Worm (Caenorhabditis elegans) whole organism, L1 larva: ENCODE data around the gene T15B7.8.

Experiments used
- C04F5.9 ChIP-seq: sonication (generic microtip); optimal IDR thresholded peaks from 2 replicates; lab custom pipeline; 2016; ENCODE audit warnings: missing genetic modification characterization, missing compliant biosample characterization
- C16A3.4 ChIP-seq: fragments of 150-350 bp; optimal IDR thresholded peaks from 2 replicates; lab custom pipeline; 2014; ENCODE audit warnings: missing biosample characterization, missing genetic modification characterization
- F16B12.6 ChIP-seq: fragments of 150-350 bp; optimal IDR thresholded peaks from 2 replicates; lab custom pipeline; 2014; ENCODE audit warnings: missing biosample characterization, missing genetic modification characterization
- alr-1 ChIP-seq: fragments of 200-800 bp; sonication (Bioruptor generic); optimal IDR thresholded peaks from 2 replicates; lab custom pipeline; 2018; ENCODE audit warnings: borderline replicate concordance, mild to moderate bottlenecking, missing genetic modification characterization, missing compliant biosample characterization
- ceh-63 ChIP-seq: fragments of 200-800 bp; sonication (Bioruptor generic); optimal IDR thresholded peaks from 2 replicates; lab custom pipeline; 2018; ENCODE audit warnings: mild to moderate bottlenecking, missing genetic modification characterization, missing compliant biosample characterization
- ceh-8 ChIP-seq: fragments of 200-800 bp; sonication (Bioruptor generic); optimal IDR thresholded peaks from 2 replicates; lab custom pipeline; 2018; ENCODE audit warnings: mild to moderate bottlenecking, missing genetic modification characterization, moderate library complexity, missing compliant biosample characterization
- ceh-82 ChIP-seq, 3 experiments: fragments of 150-350 bp in 1 of 3; sonication (generic microtip) in 2 of 3; optimal IDR thresholded peaks; 2 replicates each; lab custom pipeline; 2014 to 2017; ENCODE audit warnings: missing biosample characterization in 3 of 3, missing genetic modification characterization in 3 of 3
- ceh-88 ChIP-seq: fragments of 200-800 bp; sonication (Bioruptor generic); IDR thresholded peaks from 2 replicates; pipeline ENCODE4 v1.3.6; 2022; ENCODE audit warnings: missing genetic modification characterization, missing compliant biosample characterization
- dpl-1 ChIP-seq, 3 experiments: fragments of 150-350 bp in 2 of 3; sonication (generic microtip) in 1 of 3; optimal IDR thresholded peaks; 2 replicates each; lab custom pipeline; 2014 to 2017; ENCODE audit warnings: missing biosample characterization in 3 of 3, missing genetic modification characterization in 3 of 3, missing genetic modification reagents in 3 of 3
- efl-1 ChIP-seq, 4 experiments: fragments of 150-350 bp; optimal IDR thresholded peaks in 3 of 4; peaks in 1 of 4; 1 replicate in 1 of 4; 2 replicates in 3 of 4; lab custom pipeline; 2014; ENCODE audit warnings: missing biosample characterization in 2 of 4, missing genetic modification characterization in 2 of 4, missing genetic modification reagents in 2 of 4
- efl-3 ChIP-seq: fragments of 200-800 bp; sonication (Bioruptor generic); optimal IDR thresholded peaks from 2 replicates; lab custom pipeline; 2018; ENCODE audit warnings: mild to moderate bottlenecking, missing genetic modification characterization, missing compliant biosample characterization
- egl-13 ChIP-seq: sonication (generic microtip); optimal IDR thresholded peaks from 2 replicates; lab custom pipeline; 2016; ENCODE audit warnings: missing genotype, missing genetic modification reagents, missing genetic modification characterization, missing compliant biosample characterization
- egl-27 ChIP-seq, 2 experiments: fragments of 150-350 bp in 1 of 2; sonication (generic microtip); optimal IDR thresholded peaks; 3 replicates each; lab custom pipeline; 2017 to 2018; ENCODE audit warnings: missing biosample characterization in 2 of 2, missing genetic modification characterization in 2 of 2, missing genetic modification reagents in 2 of 2
- ets-5 ChIP-seq: fragments of 200-800 bp; sonication (Bioruptor generic); IDR thresholded peaks from 2 replicates; pipeline ENCODE4 v1.3.6; 2022; ENCODE audit warnings: missing genetic modification characterization, missing compliant biosample characterization
- fkh-4 ChIP-seq: sonication (generic microtip); optimal IDR thresholded peaks from 2 replicates; lab custom pipeline; 2016; ENCODE audit warnings: missing compliant biosample characterization, missing genetic modification characterization, borderline replicate concordance
- fkh-8 ChIP-seq: sonication (generic microtip); optimal IDR thresholded peaks from 2 replicates; lab custom pipeline; 2016; ENCODE audit warnings: mild to moderate bottlenecking, missing genetic modification characterization, missing compliant biosample characterization
- fos-1 ChIP-seq: fragments of 150-350 bp; optimal IDR thresholded peaks from 2 replicates; lab custom pipeline; 2014; ENCODE audit warnings: missing biosample characterization, missing genetic modification characterization
- hlh-4 ChIP-seq: sonication (generic microtip); optimal IDR thresholded peaks from 2 replicates; lab custom pipeline; 2016; ENCODE audit warnings: mild to moderate bottlenecking, missing genetic modification characterization, missing compliant biosample characterization
- irx-1 ChIP-seq: sonication (generic microtip); optimal IDR thresholded peaks from 2 replicates; lab custom pipeline; 2016; ENCODE audit warnings: missing genetic modification characterization, missing compliant biosample characterization
- isw-1 ChIP-seq: fragments of 200-800 bp; sonication (Bioruptor generic); IDR thresholded peaks from 2 replicates; pipeline ENCODE4 v1.3.6; 2022; ENCODE audit warnings: missing genetic modification characterization, missing compliant biosample characterization
- jun-1 ChIP-seq: fragments of 150-350 bp; optimal IDR thresholded peaks from 2 replicates; lab custom pipeline; 2014; ENCODE audit warnings: missing biosample characterization, missing genetic modification reagents, missing genetic modification characterization
- lin-13 ChIP-seq: fragments of 150-350 bp; optimal IDR thresholded peaks from 2 replicates; lab custom pipeline; 2014; ENCODE audit warnings: missing biosample characterization, missing genetic modification reagents, missing genetic modification characterization
- lin-14 ChIP-seq: fragments of 200-800 bp; sonication (Bioruptor generic); optimal IDR thresholded peaks from 2 replicates; lab custom pipeline; 2018; ENCODE audit warnings: mild to moderate bottlenecking, missing genetic modification characterization, moderate library complexity, missing compliant biosample characterization
- lin-15B ChIP-seq: fragments of 150-350 bp; sonication (generic microtip); optimal IDR thresholded peaks from 3 replicates; lab custom pipeline; 2014; ENCODE audit warnings: missing biosample characterization, missing genetic modification characterization
- lin-35 ChIP-seq, 2 experiments: fragments of 150-350 bp; optimal IDR thresholded peaks; 2 replicates each; lab custom pipeline; 2014; ENCODE audit warnings: missing biosample characterization in 2 of 2, missing genetic modification characterization in 2 of 2, missing genetic modification reagents in 2 of 2
- lin-39 ChIP-seq: fragments of 150-350 bp; optimal IDR thresholded peaks from 2 replicates; lab custom pipeline; 2014; ENCODE audit warnings: missing biosample characterization, missing genetic modification reagents, missing genetic modification characterization
- lir-3 ChIP-seq: sonication (generic microtip); optimal IDR thresholded peaks from 2 replicates; lab custom pipeline; 2016; ENCODE audit warnings: mild to moderate bottlenecking, missing genetic modification characterization, moderate library complexity, missing compliant biosample characterization; ENCODE audit not compliant: poor library complexity
- mab-9 ChIP-seq: fragments of 200-800 bp; sonication (Bioruptor generic); IDR thresholded peaks from 2 replicates; pipeline ENCODE4 v1.3.6; 2022; ENCODE audit warnings: missing genetic modification reagents, missing genetic modification characterization, missing compliant biosample characterization
- mep-1 ChIP-seq: fragments of 150-350 bp; optimal IDR thresholded peaks from 2 replicates; lab custom pipeline; 2014; ENCODE audit warnings: missing biosample characterization, missing genetic modification characterization
- nhr-11 ChIP-seq: fragments of 150-350 bp; optimal IDR thresholded peaks from 2 replicates; lab custom pipeline; 2014; ENCODE audit warnings: missing biosample characterization, missing genetic modification characterization
- nhr-20 ChIP-seq: sonication (generic microtip); optimal IDR thresholded peaks from 2 replicates; lab custom pipeline; 2016; ENCODE audit warnings: mild to moderate bottlenecking, missing genetic modification characterization, missing compliant biosample characterization
- nhr-28 ChIP-seq: fragments of 150-350 bp; optimal IDR thresholded peaks from 2 replicates; lab custom pipeline; 2014; ENCODE audit warnings: missing biosample characterization, missing genetic modification characterization
- nhr-71 ChIP-seq: sonication (generic microtip); optimal IDR thresholded peaks from 2 replicates; lab custom pipeline; 2016; ENCODE audit warnings: mild to moderate bottlenecking, missing genetic modification characterization, moderate library complexity, missing compliant biosample characterization
- nhr-77 ChIP-seq: fragments of 150-350 bp; optimal IDR thresholded peaks from 2 replicates; lab custom pipeline; 2014; ENCODE audit warnings: missing biosample characterization, missing genetic modification characterization
- nhr-84 ChIP-seq: sonication (generic microtip); optimal IDR thresholded peaks from 2 replicates; lab custom pipeline; 2017; ENCODE audit warnings: missing biosample characterization, missing genetic modification characterization
- nhr-85 ChIP-seq: sonication (generic microtip); peaks from one replicate; lab custom pipeline; 2016; ENCODE audit warnings: missing genetic modification characterization, inconsistent platforms, missing compliant biosample characterization
- nhr-90 ChIP-seq: sonication (generic microtip); optimal IDR thresholded peaks from 2 replicates; lab custom pipeline; 2016; ENCODE audit warnings: mild to moderate bottlenecking, missing genetic modification characterization, missing compliant biosample characterization; ENCODE audit not compliant: poor library complexity
- pag-3 ChIP-seq: sonication (generic microtip); optimal IDR thresholded peaks from 2 replicates; lab custom pipeline; 2017; ENCODE audit warnings: missing genetic modification characterization, mild to moderate bottlenecking, missing compliant biosample characterization, antibody characterized with exemption, borderline replicate concordance; ENCODE audit not compliant: insufficient read depth
- pax-3 ChIP-seq: fragments of 200-800 bp; sonication (Bioruptor generic); optimal IDR thresholded peaks from 2 replicates; lab custom pipeline; 2018; ENCODE audit warnings: mild to moderate bottlenecking, missing genetic modification characterization, moderate library complexity, missing compliant biosample characterization
- pqm-1 ChIP-seq: sonication (generic microtip); optimal IDR thresholded peaks from 3 replicates; lab custom pipeline; 2017; ENCODE audit warnings: missing biosample characterization, missing genetic modification characterization
- rnt-1 ChIP-seq: sonication (generic microtip); optimal IDR thresholded peaks from 2 replicates; lab custom pipeline; 2016; ENCODE audit warnings: mild to moderate bottlenecking, missing genetic modification characterization, moderate library complexity, missing compliant biosample characterization
- snpc-4 ChIP-seq: fragments of 150-350 bp; optimal IDR thresholded peaks from 2 replicates; lab custom pipeline; 2014; ENCODE audit warnings: missing biosample characterization, missing genetic modification characterization
- sox-4 ChIP-seq: sonication (generic microtip); optimal IDR thresholded peaks from 2 replicates; lab custom pipeline; 2016; ENCODE audit warnings: missing genetic modification characterization, missing compliant biosample characterization
- sptf-1 ChIP-seq: fragments of 150-350 bp; optimal IDR thresholded peaks from 2 replicates; lab custom pipeline; 2014; ENCODE audit warnings: missing biosample characterization, missing genetic modification characterization
- sup-37 ChIP-seq: fragments of 200-800 bp; sonication (Bioruptor generic); optimal IDR thresholded peaks from 2 replicates; lab custom pipeline; 2018; ENCODE audit warnings: mild to moderate bottlenecking, missing genetic modification characterization, missing compliant biosample characterization
- swsn-7 ChIP-seq: sonication (generic microtip); optimal IDR thresholded peaks from 2 replicates; lab custom pipeline; 2016; ENCODE audit warnings: missing genetic modification characterization, missing compliant biosample characterization
- tlp-1 ChIP-seq: fragments of 150-350 bp; optimal IDR thresholded peaks from 2 replicates; lab custom pipeline; 2014; ENCODE audit warnings: missing biosample characterization, missing genetic modification characterization
- unc-30 ChIP-seq: sonication (generic microtip); optimal IDR thresholded peaks from 2 replicates; lab custom pipeline; 2017; ENCODE audit warnings: missing biosample characterization, missing genetic modification characterization
- unc-86 ChIP-seq: sonication (generic microtip); optimal IDR thresholded peaks from 2 replicates; lab custom pipeline; 2016; ENCODE audit warnings: missing genetic modification characterization, missing compliant biosample characterization
- unc-98 ChIP-seq: fragments of 200-800 bp; sonication (Bioruptor generic); IDR thresholded peaks from 2 replicates; pipeline ENCODE4 v1.3.6; 2022; ENCODE audit warnings: missing genetic modification characterization, missing compliant biosample characterization
- zag-1 ChIP-seq: fragments of 150-350 bp; optimal IDR thresholded peaks from 2 replicates; lab custom pipeline; 2014; ENCODE audit warnings: missing biosample characterization, missing genetic modification characterization
- zip-4 ChIP-seq: fragments of 200-800 bp; sonication (Bioruptor generic); optimal IDR thresholded peaks from 2 replicates; lab custom pipeline; 2018; ENCODE audit warnings: mild to moderate bottlenecking, missing genetic modification characterization, moderate library complexity, missing compliant biosample characterization
- ztf-4 ChIP-seq: fragments of 150-350 bp; optimal IDR thresholded peaks from 2 replicates; lab custom pipeline; 2014; ENCODE audit warnings: missing biosample characterization, missing genetic modification characterization

Gene T15B7.8

DNA sequence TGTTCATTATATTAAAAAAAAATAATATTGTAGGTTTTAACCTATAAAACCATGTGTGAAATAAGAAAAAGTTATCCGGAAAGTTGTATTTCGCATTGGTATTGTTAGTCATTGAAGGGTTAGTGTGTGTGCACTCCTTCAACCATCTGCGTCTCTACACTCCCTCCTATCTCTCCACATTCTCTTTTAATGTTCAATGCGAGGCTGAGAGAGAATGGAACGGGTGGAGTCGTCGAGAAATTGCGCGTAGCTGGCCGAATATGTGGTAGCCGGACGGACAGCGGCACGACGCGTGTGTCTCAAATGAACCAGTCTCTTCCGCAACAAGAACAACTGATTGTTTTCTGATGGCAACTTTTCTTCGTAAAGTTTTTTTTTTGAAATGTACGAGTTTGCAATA, 24.7 kb upstream of the T15B7.8 start:
- TF ChIP-seq sox-4 (no peak), unc-30 (no peak), C04F5.9 (tag; lab: Kevin White, UChicago) (no peak), alr-1 (tag; lab: Kevin White, UChicago) (no peak), egl-13 (tag; lab: Kevin White, UChicago) (no peak), nhr-71 (peak; percentile 20), dpl-1 (GFP tag; optimal IDR thresholded peaks at IDR 0.05; lab: Kevin White, UChicago) (peak in 1 of 3 experiments; percentile 4), mep-1 (tag; lab: Kevin White, UChicago) (peak; percentile 68), ceh-8 (GFP tag; lab: Kevin White, UChicago) (no peak), fkh-4 (tag; lab: Kevin White, UChicago) (no peak), ztf-4 (tag; lab: Kevin White, UChicago) (no peak), sup-37 (GFP tag; lab: Kevin White, UChicago) (no peak), F16B12.6 (tag; lab: Kevin White, UChicago) (no peak), hlh-4 (tag; lab: Kevin White, UChicago) (no peak), pax-3 (tag; lab: Kevin White, UChicago) (no peak), jun-1 (tag; lab: Kevin White, UChicago) (no peak), C16A3.4 (tag; lab: Kevin White, UChicago) (no peak), fkh-8 (tag; lab: Kevin White, UChicago) (no peak), ceh-88 (GFP tag; lab: Robert Waterston, UW) (no peak), tlp-1 (tag; lab: Kevin White, UChicago) (no peak), lin-14 (GFP tag; lab: Kevin White, UChicago) (peak; percentile 91), ets-5 (GFP tag; lab: Robert Waterston, UW) (no peak), snpc-4 (tag; lab: Kevin White, UChicago) (peak; percentile 10), rnt-1 (tag; lab: Kevin White, UChicago) (peak; percentile 34), nhr-90 (no peak), irx-1 (tag; lab: Kevin White, UChicago) (no peak), swsn-7 (tag; lab: Kevin White, UChicago) (peak; percentile 8), lir-3 (tag; lab: Kevin White, UChicago) (no peak), pqm-1 (tag; lab: Kevin White, UChicago) (no peak), efl-3 (GFP tag; lab: Kevin White, UChicago) (no peak), efl-1 (optimal IDR thresholded peaks at IDR 0.05; lab: Kevin White, UChicago) (peak; percentile 26 to 31), efl-1 (GFP tag; optimal IDR thresholded peaks at IDR 0.05 in 1 of 2; lab: Kevin White, UChicago) (peak; percentile 7 to 93), nhr-28 (tag; lab: Kevin White, UChicago) (no peak), ceh-63 (GFP tag; lab: Kevin White, UChicago) (no peak), nhr-84 (tag; lab: Kevin White, UChicago) (no peak), ceh-82 (tag; optimal IDR thresholded peaks at IDR 0.05; lab: Kevin White, UChicago) (peak in 2 of 3 experiments; percentile 3 to 33), nhr-85 (tag; lab: Kevin White, UChicago) (peak; percentile 16), mab-9 (GFP tag; lab: Robert Waterston, UW) (no peak), nhr-20 (tag; lab: Kevin White, UChicago) (peak; percentile 22), lin-15B (tag; lab: Kevin White, UChicago) (no peak), egl-27 (tag; optimal IDR thresholded peaks at IDR 0.05; lab: Kevin White, UChicago) (no peak), zip-4 (no peak), zag-1 (tag; lab: Kevin White, UChicago) (no peak), unc-86 (peak; percentile 12), lin-39 (tag; lab: Kevin White, UChicago) (no peak), unc-98 (GFP tag; lab: Robert Waterston, UW) (no peak), nhr-11 (tag; lab: Kevin White, UChicago) (no peak), pag-3 (tag; lab: Kevin White, UChicago) (no peak), nhr-77 (tag; lab: Kevin White, UChicago) (no peak), lin-13 (no peak), fos-1 (tag; lab: Kevin White, UChicago) (no peak), isw-1 (no peak), lin-35 (GFP tag; optimal IDR thresholded peaks at IDR 0.05; lab: Kevin White, UChicago) (peak in 1 of 2 experiments; percentile 12), sptf-1 (tag; lab: Kevin White, UChicago) (no peak)
